Worm (Caenorhabditis elegans) whole organism, L2 larva: ENCODE measurements around the gene tomm-70.
A peak's percentile ranks its signal among the peaks of the same experiment; 100 is the strongest.

Experiments
- C34F6.9 ChIP-seq: fragments of 150-350 bp; optimal IDR thresholded peaks from 2 replicates; lab custom pipeline; 2014; ENCODE audit warnings: missing biosample characterization, missing genetic modification characterization
- F13H6.1 ChIP-seq: sonication (generic microtip); optimal IDR thresholded peaks from 2 replicates; lab custom pipeline; 2016; ENCODE audit warnings: missing genetic modification characterization, missing compliant biosample characterization
- R02D3.7 ChIP-seq: fragments of 150-350 bp; optimal IDR thresholded peaks from 2 replicates; lab custom pipeline; 2014; ENCODE audit warnings: missing biosample characterization, missing genetic modification characterization
- ZK546.5 ChIP-seq: sonication (generic microtip); optimal IDR thresholded peaks from 2 replicates; lab custom pipeline; 2017; ENCODE audit warnings: missing biosample characterization, missing genetic modification characterization
- aly-2 ChIP-seq: fragments of 150-350 bp; optimal IDR thresholded peaks from 2 replicates; lab custom pipeline; 2014; ENCODE audit warnings: missing biosample characterization, missing genetic modification characterization
- ama-1 ChIP-seq: fragments of 150-350 bp; optimal IDR thresholded peaks from 2 replicates; lab custom pipeline; 2018; ENCODE audit warnings: inconsistent platforms
- blmp-1 ChIP-seq: sonication (generic microtip); optimal IDR thresholded peaks from 2 replicates; lab custom pipeline; 2017; ENCODE audit warnings: missing genetic modification characterization, mild to moderate bottlenecking, missing compliant biosample characterization, antibody characterized with exemption, moderate library complexity; ENCODE audit not compliant: insufficient read depth
- ceh-82 ChIP-seq: fragments of 150-350 bp; optimal IDR thresholded peaks from 2 replicates; lab custom pipeline; 2014; ENCODE audit warnings: missing biosample characterization, missing genetic modification characterization
- crh-2 ChIP-seq: sonication (generic microtip); optimal IDR thresholded peaks from 2 replicates; lab custom pipeline; 2017; ENCODE audit warnings: missing biosample characterization, missing genetic modification characterization
- dmd-4 ChIP-seq: sonication (generic microtip); optimal IDR thresholded peaks from 2 replicates; lab custom pipeline; 2017; ENCODE audit warnings: missing biosample characterization, missing genetic modification characterization
- elt-1 ChIP-seq: fragments of 150-350 bp; optimal IDR thresholded peaks from 2 replicates; lab custom pipeline; 2014; ENCODE audit warnings: missing biosample characterization, missing genetic modification characterization
- fos-1 ChIP-seq: fragments of 150-350 bp; optimal IDR thresholded peaks from 2 replicates; lab custom pipeline; 2014; ENCODE audit warnings: missing biosample characterization, missing genetic modification characterization
- gmeb-1 ChIP-seq: fragments of 150-350 bp; optimal IDR thresholded peaks from 2 replicates; lab custom pipeline; 2014; ENCODE audit warnings: missing biosample characterization, missing genetic modification characterization
- lin-11 ChIP-seq: fragments of 150-350 bp; sonication (generic microtip); optimal IDR thresholded peaks from 2 replicates; lab custom pipeline; 2014; ENCODE audit warnings: missing biosample characterization, missing genetic modification characterization, inconsistent platforms, mixed read lengths
- lsy-2 ChIP-seq, 2 experiments: fragments of 150-350 bp in 1 of 2; sonication (generic microtip) in 1 of 2; optimal IDR thresholded peaks; 2 replicates each; lab custom pipeline; 2014 to 2017; ENCODE audit warnings: missing biosample characterization in 2 of 2, missing genetic modification characterization in 2 of 2
- mbf-1 ChIP-seq: sonication (generic microtip); optimal IDR thresholded peaks from 2 replicates; lab custom pipeline; 2017; ENCODE audit warnings: missing biosample characterization, missing genetic modification characterization
- mdl-1 ChIP-seq, 2 experiments: fragments of 150-350 bp in 1 of 2; sonication (generic microtip) in 1 of 2; optimal IDR thresholded peaks; 2 replicates each; lab custom pipeline; 2017; ENCODE audit warnings: missing biosample characterization in 2 of 2, missing genetic modification characterization in 2 of 2
- nhr-11 ChIP-seq: fragments of 150-350 bp; optimal IDR thresholded peaks from 2 replicates; lab custom pipeline; 2014; ENCODE audit warnings: missing biosample characterization, missing genetic modification characterization
- nhr-12 ChIP-seq: fragments of 150-350 bp; optimal IDR thresholded peaks from 2 replicates; lab custom pipeline; 2014; ENCODE audit warnings: missing biosample characterization, missing genetic modification characterization
- nhr-129 ChIP-seq: fragments of 150-350 bp; optimal IDR thresholded peaks from 2 replicates; lab custom pipeline; 2014; ENCODE audit warnings: missing biosample characterization, missing genetic modification characterization
- nhr-21 ChIP-seq: fragments of 150-350 bp; optimal IDR thresholded peaks from 2 replicates; lab custom pipeline; 2014; ENCODE audit warnings: missing biosample characterization, missing genetic modification characterization
- nhr-23 ChIP-seq: fragments of 150-350 bp; optimal IDR thresholded peaks from 2 replicates; lab custom pipeline; 2014; ENCODE audit warnings: missing biosample characterization, missing genetic modification reagents, missing genetic modification characterization
- nhr-237 ChIP-seq: fragments of 150-350 bp; optimal IDR thresholded peaks from 2 replicates; lab custom pipeline; 2014; ENCODE audit warnings: missing biosample characterization, missing genetic modification characterization
- nhr-25 ChIP-seq: fragments of 150-350 bp; sonication (generic microtip); optimal IDR thresholded peaks from 3 replicates; lab custom pipeline; 2014; ENCODE audit warnings: missing biosample characterization, missing genetic modification characterization
- nhr-77 ChIP-seq: fragments of 150-350 bp; optimal IDR thresholded peaks from 2 replicates; lab custom pipeline; 2014; ENCODE audit warnings: missing biosample characterization, missing genetic modification characterization
- sem-4 ChIP-seq: fragments of 150-350 bp; optimal IDR thresholded peaks from 2 replicates; lab custom pipeline; 2014; ENCODE audit warnings: missing biosample characterization, missing genetic modification reagents, missing genetic modification characterization
- skn-1 ChIP-seq: sonication (generic microtip); optimal IDR thresholded peaks from 2 replicates; lab custom pipeline; 2017; ENCODE audit warnings: missing biosample characterization, missing genetic modification characterization
- sma-3 ChIP-seq: sonication (generic microtip); optimal IDR thresholded peaks from 2 replicates; lab custom pipeline; 2016; ENCODE audit warnings: missing genetic modification reagents, missing genetic modification characterization, missing compliant biosample characterization
- sma-9 ChIP-seq, 2 experiments: fragments of 150-350 bp in 1 of 2; sonication (generic microtip) in 1 of 2; optimal IDR thresholded peaks; 2 replicates each; lab custom pipeline; 2014 to 2016; ENCODE audit warnings: missing genetic modification characterization in 2 of 2, mild to moderate bottlenecking in 1 of 2, missing biosample characterization in 1 of 2, missing compliant biosample characterization in 1 of 2, missing genetic modification reagents in 1 of 2, moderate library complexity in 1 of 2
- snpc-4 ChIP-seq: fragments of 150-350 bp; optimal IDR thresholded peaks from 2 replicates; lab custom pipeline; 2014; ENCODE audit warnings: missing biosample characterization, missing genetic modification characterization
- unc-39 ChIP-seq: fragments of 150-350 bp; optimal IDR thresholded peaks from 2 replicates; lab custom pipeline; 2014; ENCODE audit warnings: missing biosample characterization, missing genetic modification characterization
- unc-55 ChIP-seq: fragments of 150-350 bp; sonication (generic microtip); optimal IDR thresholded peaks from 3 replicates; lab custom pipeline; 2014; ENCODE audit warnings: missing biosample characterization, missing genetic modification reagents, missing genetic modification characterization
- zag-1 ChIP-seq: fragments of 150-350 bp; optimal IDR thresholded peaks from 2 replicates; lab custom pipeline; 2014; ENCODE audit warnings: missing biosample characterization, missing genetic modification characterization
- ztf-1 ChIP-seq: fragments of 200-800 bp; sonication (Bioruptor generic); conservative IDR thresholded peaks from 2 replicates; pipeline ENCODE4 v1.3.6; 2022; ENCODE audit warnings: missing genetic modification characterization, missing compliant biosample characterization
- ztf-11 ChIP-seq: sonication (generic microtip); optimal IDR thresholded peaks from 2 replicates; lab custom pipeline; 2017; ENCODE audit warnings: missing biosample characterization, missing genetic modification characterization
- ztf-4 ChIP-seq: fragments of 150-350 bp; optimal IDR thresholded peaks from 2 replicates; lab custom pipeline; 2014; ENCODE audit warnings: missing biosample characterization, missing genetic modification characterization

The tomm-70 gene

DNA sequence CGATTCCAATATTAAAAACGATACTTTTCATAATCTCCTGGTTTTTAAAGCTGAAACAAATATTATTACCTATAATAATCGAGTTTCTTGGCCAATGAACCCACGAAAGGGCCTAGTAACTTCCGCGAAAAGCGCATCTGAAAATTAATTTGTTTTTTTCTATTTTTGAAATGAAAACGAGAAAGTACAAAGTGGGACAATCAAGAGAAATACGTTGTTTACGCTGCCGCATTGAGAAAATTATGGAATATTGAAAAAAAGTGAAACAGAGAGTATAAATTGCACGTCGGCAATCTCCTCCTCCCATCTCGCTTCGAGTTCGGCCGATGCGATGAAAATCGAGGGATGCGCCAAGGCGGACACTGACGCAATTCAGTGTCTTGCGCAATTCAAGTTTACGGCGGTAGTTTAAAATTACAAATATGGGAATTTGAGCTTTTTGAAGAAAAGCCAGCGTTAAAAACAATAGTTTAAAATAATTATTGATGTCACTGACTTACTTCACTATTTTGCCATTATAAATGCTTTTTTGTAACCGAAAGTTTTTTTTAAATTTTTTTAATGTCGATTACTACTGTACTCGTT lies 13.2 kb downstream of the tomm-70 start, which contains the start of gene pdhk-2 (continued):
- TF ChIP-seq lin-11 (tag; lab: Kevin White, UChicago) (peak; percentile 92), skn-1 (tag; lab: Kevin White, UChicago) (no peak), nhr-11 (tag; lab: Kevin White, UChicago) (no peak), F13H6.1 (tag; lab: Kevin White, UChicago) (peak; percentile 94)

DNA sequence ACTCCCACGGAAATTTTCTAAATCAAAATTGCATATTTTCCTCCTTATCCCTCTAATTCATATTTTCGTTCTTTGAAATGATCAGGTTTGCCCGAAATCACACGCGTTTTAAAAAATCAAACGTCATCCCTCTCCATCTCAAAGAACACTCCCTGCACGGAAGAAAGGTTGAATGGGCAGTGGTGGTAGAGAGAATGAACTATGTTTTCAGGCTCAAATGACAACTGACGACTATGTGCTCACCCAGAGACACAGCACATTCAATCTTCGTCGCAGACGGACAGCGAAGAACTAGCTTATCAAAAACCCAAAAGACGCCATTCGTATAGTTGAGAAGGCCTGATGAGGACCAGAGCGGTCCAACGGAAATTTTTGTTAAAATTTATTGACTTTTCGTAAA lies 14.8 kb downstream of the tomm-70 start:
- peak; percentile 40 for TF ChIP-seq C34F6.9 (tag; lab: Kevin White, UChicago)
- no peak for TF ChIP-seq fos-1 (tag; lab: Kevin White, UChicago)
- no peak for TF ChIP-seq F13H6.1 (tag; lab: Kevin White, UChicago)
- peak; percentile 32 for TF ChIP-seq ztf-4 (tag; lab: Kevin White, UChicago)
- TF ChIP-seq nhr-25 (tag; lab: Kevin White, UChicago), result no peak
- TF ChIP-seq aly-2, result no peak
- TF ChIP-seq sma-9 (GFP tag; optimal IDR thresholded peaks at IDR 0.05; lab: Kevin White, UChicago), result no peak
- TF ChIP-seq sma-9 (tag; optimal IDR thresholded peaks at IDR 0.05; lab: Kevin White, UChicago), result no peak
- TF ChIP-seq R02D3.7 (tag; lab: Kevin White, UChicago), result no peak
- TF ChIP-seq nhr-12 (tag; lab: Kevin White, UChicago), result no peak
- TF ChIP-seq mdl-1 (tag; optimal IDR thresholded peaks at IDR 0.05; lab: Kevin White, UChicago), result no peak
- TF ChIP-seq lsy-2 (tag; optimal IDR thresholded peaks at IDR 0.05; lab: Kevin White, UChicago), result peak in 1 of 2 experiments; percentile 26
- no peak for TF ChIP-seq unc-39 (tag; lab: Kevin White, UChicago)
- TF ChIP-seq nhr-23 (tag; lab: Kevin White, UChicago), result no peak
- TF ChIP-seq sma-3 (GFP tag; lab: Kevin White, UChicago), result no peak
- TF ChIP-seq nhr-129, result peak; percentile 68
- TF ChIP-seq sem-4 (tag; lab: Kevin White, UChicago), result no peak
- TF ChIP-seq snpc-4 (tag; lab: Kevin White, UChicago), result no peak

DNA sequence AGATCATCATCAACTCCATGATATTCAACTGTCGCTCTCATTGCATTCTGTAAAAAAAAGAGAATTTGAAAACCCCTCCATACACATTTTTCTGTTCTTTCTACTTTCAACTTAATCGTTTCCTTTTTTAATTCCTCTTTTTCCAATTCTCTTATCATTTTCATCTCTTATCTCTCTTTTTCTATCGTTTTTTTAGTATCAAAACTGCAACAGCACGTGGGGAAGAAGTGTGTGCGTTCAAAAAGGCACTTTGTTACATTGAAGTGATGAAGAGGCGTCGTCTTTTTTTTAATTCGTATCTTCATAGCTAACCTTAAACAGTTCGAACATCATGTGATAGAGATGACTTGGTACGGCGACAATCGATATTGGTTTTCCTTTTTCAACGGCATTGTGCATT lies 15.4 kb downstream of the tomm-70 start:
- peak; percentile 47 for TF ChIP-seq blmp-1 (tag; lab: Kevin White, UChicago)
- TF ChIP-seq aly-2, result no peak
- TF ChIP-seq mbf-1, result no peak
- no peak for TF ChIP-seq ztf-11
- TF ChIP-seq sem-4 (tag; lab: Kevin White, UChicago), result peak; percentile 23
- peak; percentile 84 for TF ChIP-seq crh-2
- no peak for TF ChIP-seq nhr-12 (tag; lab: Kevin White, UChicago)
- TF ChIP-seq nhr-25 (tag; lab: Kevin White, UChicago), result peak; percentile 88
- peak; percentile 75 for TF ChIP-seq nhr-21
- TF ChIP-seq ZK546.5, result no peak
- TF ChIP-seq sma-9 (GFP tag; optimal IDR thresholded peaks at IDR 0.05; lab: Kevin White, UChicago), result peak; percentile 95
- TF ChIP-seq sma-9 (tag; optimal IDR thresholded peaks at IDR 0.05; lab: Kevin White, UChicago), result no peak
- peak; percentile 37 for TF ChIP-seq nhr-129
- TF ChIP-seq dmd-4 (tag; lab: Kevin White, UChicago), result no peak
- peak; percentile 79 for TF ChIP-seq sma-3 (GFP tag; lab: Kevin White, UChicago)
- no peak for TF ChIP-seq ceh-82 (tag; lab: Kevin White, UChicago)
- peak; percentile 46 to 78 for TF ChIP-seq mdl-1 (tag; optimal IDR thresholded peaks at IDR 0.05; lab: Kevin White, UChicago)
- TF ChIP-seq fos-1 (tag; lab: Kevin White, UChicago), result peak; percentile 95
- TF ChIP-seq snpc-4 (tag; lab: Kevin White, UChicago), result no peak
- peak; percentile 73 for TF ChIP-seq gmeb-1 (tag; lab: Kevin White, UChicago)
- peak; percentile 54 for TF ChIP-seq F13H6.1 (tag; lab: Kevin White, UChicago)
- TF ChIP-seq nhr-237 (tag; lab: Kevin White, UChicago), result no peak
- peak in 1 of 2 experiments; percentile 32 for TF ChIP-seq lsy-2 (tag; optimal IDR thresholded peaks at IDR 0.05; lab: Kevin White, UChicago)
- TF ChIP-seq ama-1, result no peak

DNA sequence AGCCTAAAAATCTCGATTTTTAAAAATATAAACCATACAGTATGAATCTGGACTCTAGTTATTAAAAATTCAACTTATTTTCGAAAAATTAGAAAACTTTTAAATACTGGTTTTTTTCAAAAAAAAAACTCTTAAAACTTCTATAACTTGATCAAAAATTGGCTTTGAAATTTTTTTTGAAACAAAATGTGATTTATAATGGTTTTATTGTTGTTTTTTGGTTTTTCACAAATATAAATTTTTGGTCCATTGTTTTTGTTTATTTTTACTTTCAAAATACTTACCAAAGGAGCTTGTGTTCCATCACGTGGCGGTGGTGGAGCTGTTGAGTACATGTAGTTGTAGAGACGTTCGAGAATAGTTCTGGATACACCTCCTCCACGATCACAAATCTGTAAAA lies 16.3 kb downstream of the tomm-70 start:
- no peak for TF ChIP-seq ztf-1 (GFP tag; lab: Robert Waterston, UW)
- no peak for TF ChIP-seq dmd-4 (tag; lab: Kevin White, UChicago)
- no peak for TF ChIP-seq ZK546.5
- no peak for TF ChIP-seq F13H6.1 (tag; lab: Kevin White, UChicago)
- TF ChIP-seq skn-1 (tag; lab: Kevin White, UChicago), result no peak
- TF ChIP-seq mbf-1, result no peak
- no peak for TF ChIP-seq unc-55 (GFP tag; lab: Kevin White, UChicago)
- TF ChIP-seq elt-1 (tag; lab: Kevin White, UChicago), result no peak
- no peak for TF ChIP-seq nhr-77 (tag; lab: Kevin White, UChicago)
- no peak for TF ChIP-seq zag-1
- no peak for TF ChIP-seq ztf-4 (tag; lab: Kevin White, UChicago)
- no peak for TF ChIP-seq crh-2
- TF ChIP-seq, all 48 proteins: peak for 0
